Worm (Caenorhabditis elegans) whole organism, L4 larva: ENCODE data around the gene D1025.10.

Experiments
- D1046.2 ChIP-seq: fragments of 200-800 bp; sonication (Bioruptor generic); IDR thresholded peaks from 2 replicates; pipeline ENCODE4 v1.3.6; 2022; ENCODE audit warnings: missing genetic modification characterization, missing compliant biosample characterization
- F26F4.8 ChIP-seq: fragments of 200-800 bp; sonication (Bioruptor generic); conservative IDR thresholded peaks from 2 replicates; pipeline ENCODE4 v1.3.6; 2022; ENCODE audit warnings: missing genetic modification characterization, missing compliant biosample characterization
- F37D6.2 ChIP-seq: sonication (generic microtip); optimal IDR thresholded peaks from 2 replicates; lab custom pipeline; 2016; ENCODE audit warnings: mild to moderate bottlenecking, missing genetic modification characterization, missing compliant biosample characterization
- R02D3.7 ChIP-seq: fragments of 150-350 bp; sonication (generic microtip); optimal IDR thresholded peaks from 3 replicates; lab custom pipeline; 2014; ENCODE audit warnings: missing biosample characterization, missing genetic modification characterization
- Y105C5A.15 ChIP-seq: fragments of 200-800 bp; sonication (Bioruptor generic); IDR thresholded peaks from 2 replicates; pipeline ENCODE4 v1.3.6; 2022; ENCODE audit warnings: missing genetic modification characterization, missing compliant biosample characterization
- Y48G9A.11 ChIP-seq: fragments of 200-800 bp; sonication (Bioruptor generic); IDR thresholded peaks from 2 replicates; pipeline ENCODE4 v1.3.6; 2022; ENCODE audit warnings: missing genetic modification reagents, missing genetic modification characterization, missing compliant biosample characterization
- Y5F2A.4 ChIP-seq: fragments of 200-800 bp; sonication (Bioruptor generic); optimal IDR thresholded peaks from 2 replicates; lab custom pipeline; 2018; ENCODE audit warnings: mild to moderate bottlenecking, missing genetic modification characterization, missing compliant biosample characterization
- ZK546.5 ChIP-seq, 2 experiments: sonication (generic microtip); optimal IDR thresholded peaks; 2 replicates each; lab custom pipeline; 2017; ENCODE audit warnings: missing biosample characterization in 2 of 2, missing genetic modification characterization in 2 of 2
- attf-4 ChIP-seq: sonication (generic microtip); optimal IDR thresholded peaks from 3 replicates; lab custom pipeline; 2017; ENCODE audit warnings: missing biosample characterization, missing genetic modification characterization
- ceh-32 ChIP-seq: sonication (generic microtip); optimal IDR thresholded peaks from 2 replicates; lab custom pipeline; 2016; ENCODE audit warnings: mild to moderate bottlenecking, missing genetic modification characterization, missing compliant biosample characterization; ENCODE audit not compliant: poor library complexity
- ceh-82 ChIP-seq: sonication (generic microtip); optimal IDR thresholded peaks from 2 replicates; lab custom pipeline; 2017; ENCODE audit warnings: missing biosample characterization, missing genetic modification characterization
- ces-1 ChIP-seq: fragments of 150-350 bp; sonication (generic microtip); optimal IDR thresholded peaks from 4 replicates; lab custom pipeline; 2014; ENCODE audit warnings: missing biosample characterization, missing genetic modification reagents, missing genetic modification characterization
- daf-19 ChIP-seq: fragments of 200-800 bp; sonication (Bioruptor generic); conservative IDR thresholded peaks from 2 replicates; pipeline ENCODE4 v1.3.6; 2022; ENCODE audit warnings: missing genetic modification characterization, missing compliant biosample characterization
- daf-8 ChIP-seq: fragments of 200-800 bp; sonication (Bioruptor generic); IDR thresholded peaks from 2 replicates; pipeline ENCODE4 v1.3.6; 2022; ENCODE audit warnings: missing genetic modification characterization, missing compliant biosample characterization
- dmd-6 ChIP-seq: fragments of 200-800 bp; sonication (Bioruptor generic); IDR thresholded peaks from 2 replicates; pipeline ENCODE4 v1.3.6; 2022; ENCODE audit warnings: missing genetic modification reagents, missing genetic modification characterization, missing compliant biosample characterization
- duxl-1 ChIP-seq: sonication (generic microtip); optimal IDR thresholded peaks from 2 replicates; lab custom pipeline; 2016; ENCODE audit warnings: mild to moderate bottlenecking, missing genetic modification characterization, moderate library complexity, missing compliant biosample characterization; ENCODE audit not compliant: poor library complexity
- dve-1 ChIP-seq: sonication (generic microtip); optimal IDR thresholded peaks from 2 replicates; lab custom pipeline; 2017; ENCODE audit warnings: antibody characterized with exemption, mild to moderate bottlenecking, missing genetic modification characterization, missing compliant biosample characterization; ENCODE audit not compliant: insufficient read depth
- fos-1 ChIP-seq: fragments of 150-350 bp; optimal IDR thresholded peaks from 2 replicates; lab custom pipeline; 2014; ENCODE audit warnings: missing biosample characterization, missing genetic modification characterization
- hlh-11 ChIP-seq: fragments of 200-800 bp; sonication (Bioruptor generic); optimal IDR thresholded peaks from 2 replicates; lab custom pipeline; 2018; ENCODE audit warnings: mild to moderate bottlenecking, missing genetic modification characterization, missing compliant biosample characterization
- hmg-1.1 ChIP-seq: fragments of 200-800 bp; sonication (Bioruptor generic); IDR thresholded peaks from 2 replicates; pipeline ENCODE4 v1.3.6; 2022; ENCODE audit warnings: missing genetic modification reagents, missing genetic modification characterization, missing compliant biosample characterization
- lim-7 ChIP-seq: fragments of 200-800 bp; sonication (Bioruptor generic); IDR thresholded peaks from 2 replicates; pipeline ENCODE4 v1.3.6; 2022; ENCODE audit warnings: missing genetic modification characterization, missing compliant biosample characterization
- lin-1 ChIP-seq: fragments of 200-800 bp; sonication (Bioruptor generic); IDR thresholded peaks from 2 replicates; pipeline ENCODE4 v1.3.6; 2022; ENCODE audit warnings: missing genetic modification reagents, missing genetic modification characterization, missing compliant biosample characterization
- lin-13 ChIP-seq: fragments of 150-350 bp; optimal IDR thresholded peaks from 2 replicates; lab custom pipeline; 2014; ENCODE audit warnings: missing biosample characterization, missing genetic modification reagents, missing genetic modification characterization
- lin-15B ChIP-seq: fragments of 150-350 bp; sonication (generic microtip); optimal IDR thresholded peaks from 3 replicates; lab custom pipeline; 2014; ENCODE audit warnings: missing biosample characterization, missing genetic modification characterization
- lsy-2 ChIP-seq, 2 experiments: fragments of 150-350 bp in 1 of 2; sonication (generic microtip) in 1 of 2; optimal IDR thresholded peaks; 2 replicates each; lab custom pipeline; 2014 to 2017; ENCODE audit warnings: missing biosample characterization in 2 of 2, missing genetic modification characterization in 2 of 2
- madf-5 ChIP-seq, 2 experiments: fragments of 200-800 bp; sonication (Bioruptor generic); IDR thresholded peaks; 2 replicates each; pipeline ENCODE4 v1.3.6; 2022; ENCODE audit warnings: missing compliant biosample characterization in 2 of 2, missing genetic modification characterization in 2 of 2
- mdl-1 ChIP-seq, 2 experiments: fragments of 150-350 bp in 1 of 2; sonication (generic microtip) in 1 of 2; optimal IDR thresholded peaks; 2 replicates each; lab custom pipeline; 2014 to 2017; ENCODE audit warnings: missing biosample characterization in 2 of 2, missing genetic modification characterization in 2 of 2
- mdt-29 ChIP-seq: fragments of 200-800 bp; sonication (Bioruptor generic); IDR thresholded peaks from 2 replicates; pipeline ENCODE4 v1.3.6; 2022; ENCODE audit warnings: missing genetic modification reagents, missing genetic modification characterization, missing compliant biosample characterization
- mep-1 ChIP-seq: fragments of 150-350 bp; sonication (generic microtip); optimal IDR thresholded peaks from 3 replicates; lab custom pipeline; 2014; ENCODE audit warnings: missing biosample characterization, missing genetic modification characterization
- mes-2 ChIP-seq: sonication (generic microtip); optimal IDR thresholded peaks from 2 replicates; lab custom pipeline; 2016; ENCODE audit warnings: missing genotype, mild to moderate bottlenecking, missing genetic modification characterization, missing compliant biosample characterization; ENCODE audit not compliant: poor library complexity, severe bottlenecking
- mxl-2 ChIP-seq: fragments of 200-800 bp; sonication (Bioruptor generic); conservative IDR thresholded peaks from 2 replicates; pipeline ENCODE4 v1.3.6; 2022; ENCODE audit warnings: missing genetic modification reagents, missing genetic modification characterization, missing compliant biosample characterization
- mxl-3 ChIP-seq: fragments of 200-800 bp; sonication (Bioruptor generic); optimal IDR thresholded peaks from 2 replicates; lab custom pipeline; 2018; ENCODE audit warnings: mild to moderate bottlenecking, missing genetic modification characterization, missing compliant biosample characterization
- nhr-102 ChIP-seq: sonication (generic microtip); optimal IDR thresholded peaks from 2 replicates; lab custom pipeline; 2016; ENCODE audit warnings: mild to moderate bottlenecking, missing genetic modification characterization, moderate library complexity, missing compliant biosample characterization
- nhr-11 ChIP-seq: fragments of 150-350 bp; optimal IDR thresholded peaks from 2 replicates; lab custom pipeline; 2014; ENCODE audit warnings: missing biosample characterization, missing genetic modification characterization
- nhr-111 ChIP-seq: fragments of 200-800 bp; sonication (Bioruptor generic); optimal IDR thresholded peaks from 2 replicates; lab custom pipeline; 2018; ENCODE audit warnings: mild to moderate bottlenecking, missing genetic modification characterization, missing compliant biosample characterization
- nhr-28 ChIP-seq: fragments of 150-350 bp; optimal IDR thresholded peaks from 2 replicates; lab custom pipeline; 2014; ENCODE audit warnings: missing biosample characterization, missing genetic modification characterization
- nhr-77 ChIP-seq: fragments of 150-350 bp; optimal IDR thresholded peaks from 2 replicates; lab custom pipeline; 2014; ENCODE audit warnings: missing biosample characterization, missing genetic modification characterization
- snpc-1.2 ChIP-seq: fragments of 200-800 bp; sonication (Bioruptor generic); IDR thresholded peaks from 2 replicates; pipeline ENCODE4 v1.3.6; 2022; ENCODE audit warnings: missing genetic modification reagents, missing genetic modification characterization, missing compliant biosample characterization
- snpc-4 ChIP-seq: fragments of 150-350 bp; optimal IDR thresholded peaks from 2 replicates; lab custom pipeline; 2014; ENCODE audit warnings: missing biosample characterization, missing genetic modification characterization
- tag-97 ChIP-seq: fragments of 200-800 bp; sonication (Bioruptor generic); IDR thresholded peaks from 2 replicates; pipeline ENCODE4 v1.3.6; 2022; ENCODE audit warnings: missing genetic modification characterization, missing compliant biosample characterization
- unc-39 ChIP-seq: sonication (generic microtip); optimal IDR thresholded peaks from 2 replicates; lab custom pipeline; 2017; ENCODE audit warnings: missing biosample characterization, missing genetic modification characterization
- vab-7 ChIP-seq: fragments of 200-800 bp; sonication (Bioruptor generic); IDR thresholded peaks from 2 replicates; pipeline ENCODE4 v1.3.6; 2022; ENCODE audit warnings: missing genetic modification reagents, missing genetic modification characterization, missing compliant biosample characterization
- zag-1 ChIP-seq: fragments of 150-350 bp; optimal IDR thresholded peaks from 2 replicates; lab custom pipeline; 2014; ENCODE audit warnings: missing biosample characterization, missing genetic modification characterization
- zfp-2 ChIP-seq: sonication (generic microtip); optimal IDR thresholded peaks from 2 replicates; lab custom pipeline; 2016; ENCODE audit warnings: mild to moderate bottlenecking, missing genetic modification characterization, missing compliant biosample characterization
- zfp-3 ChIP-seq: fragments of 200-800 bp; sonication (Bioruptor generic); conservative IDR thresholded peaks from 2 replicates; pipeline ENCODE4 v1.3.6; 2022; ENCODE audit warnings: missing genetic modification reagents, missing genetic modification characterization, missing compliant biosample characterization
- zip-11 ChIP-seq: fragments of 200-800 bp; sonication (Bioruptor generic); IDR thresholded peaks from 2 replicates; pipeline ENCODE4 v1.3.6; 2022; ENCODE audit warnings: missing genetic modification characterization, missing compliant biosample characterization
- ztf-11 ChIP-seq: fragments of 150-350 bp; optimal IDR thresholded peaks from 2 replicates; lab custom pipeline; 2014; ENCODE audit warnings: missing biosample characterization, missing genetic modification characterization

Gene D1025.10

DNA sequence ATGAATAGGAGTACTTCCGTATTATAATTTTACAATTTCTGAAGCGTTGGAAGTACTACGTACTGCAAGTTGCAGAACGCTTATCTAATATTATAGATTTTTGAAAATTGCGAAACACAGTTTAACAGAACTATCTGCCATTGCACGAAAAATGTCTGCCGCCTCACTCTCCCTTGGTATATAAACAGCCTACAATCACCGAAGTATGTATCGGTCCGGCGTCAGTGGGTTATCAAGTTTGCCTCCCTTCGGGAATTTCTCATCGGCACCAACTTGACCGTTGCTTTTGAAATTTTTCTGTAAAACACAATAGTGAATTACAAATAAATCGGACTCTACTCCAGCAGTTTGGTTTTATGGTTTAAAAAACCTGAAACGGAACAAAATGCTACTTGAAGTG is 39.3 kb upstream of the D1025.10 start (continued):
- TF ChIP-seq Y5F2A.4 (GFP tag; lab: Kevin White, UChicago) (no peak), dve-1 (tag; lab: Kevin White, UChicago) (peak; percentile 27), nhr-28 (no peak), mxl-3 (GFP tag; lab: Kevin White, UChicago) (no peak), mdt-29 (GFP tag; lab: Robert Waterston, UW) (peak; percentile 57; the same call in 1 of the 2 replicates), mes-2 (no peak), lin-15B (tag; lab: Kevin White, UChicago) (no peak), tag-97 (GFP tag; lab: Robert Waterston, UW) (no peak), zfp-3 (GFP tag; lab: Robert Waterston, UW) (no peak), ceh-82 (tag; lab: Kevin White, UChicago) (no peak)

- TF ChIP-seq nhr-77 (tag; lab: Kevin White, UChicago) (no peak), mxl-2 (GFP tag; lab: Robert Waterston, UW) (no peak), lsy-2 (tag; optimal IDR thresholded peaks at IDR 0.05; lab: Kevin White, UChicago) (peak in 1 of 2 experiments; percentile 73), ZK546.5 (tag; optimal IDR thresholded peaks at IDR 0.05; lab: Kevin White, UChicago) (no peak), snpc-4 (peak; percentile 87), hmg-1.1 (GFP tag; lab: Robert Waterston, UW) (peak; percentile 48), duxl-1 (peak; percentile 17), nhr-102 (tag; lab: Kevin White, UChicago) (no peak), dve-1 (tag; lab: Kevin White, UChicago) (peak; percentile 51), mep-1 (tag; lab: Kevin White, UChicago) (no peak), dmd-6 (no peak), mdl-1 (tag; optimal IDR thresholded peaks at IDR 0.05; lab: Kevin White, UChicago) (no peak), hlh-11 (tag; lab: Kevin White, UChicago) (no peak), F37D6.2 (peak; percentile 65), daf-8 (GFP tag; lab: Robert Waterston, UW) (no peak), vab-7 (no peak), ztf-11 (tag; lab: Kevin White, UChicago) (no peak), lin-15B (tag; lab: Kevin White, UChicago) (no peak), attf-4 (no peak), madf-5 (GFP tag; IDR thresholded peaks at IDR 0.05; lab: Robert Waterston, UW) (no peak), ceh-82 (tag; lab: Kevin White, UChicago) (no peak), lin-13 (GFP tag; lab: Kevin White, UChicago) (no peak), mes-2 (peak; percentile 54)
These were observed 38.5 kb upstream of the D1025.10 start for ce11 chrX:14478193-14478592.

- no peak for TF ChIP-seq nhr-11
- TF ChIP-seq zfp-2 (tag; lab: Kevin White, UChicago), result no peak
- peak; percentile 55 for TF ChIP-seq Y48G9A.11
- TF ChIP-seq F26F4.8 (GFP tag; lab: Robert Waterston, UW), result peak; percentile 82; the same call in 1 of the 2 replicates
- TF ChIP-seq Y5F2A.4 (GFP tag; lab: Kevin White, UChicago), result peak; percentile 16
- TF ChIP-seq R02D3.7 (tag; lab: Kevin White, UChicago), result no peak
- TF ChIP-seq zip-11 (GFP tag; lab: Robert Waterston, UW), result no peak
- peak; percentile 36 to 72; a peak in 2 of 4 replicates for TF ChIP-seq madf-5 (GFP tag; IDR thresholded peaks at IDR 0.05; lab: Robert Waterston, UW)
- no peak for TF ChIP-seq fos-1 (tag; lab: Kevin White, UChicago)
- TF ChIP-seq snpc-1.2, result peak; percentile 77
- TF ChIP-seq ces-1 (GFP tag; lab: Kevin White, UChicago), result no peak
- TF ChIP-seq unc-39 (tag; lab: Kevin White, UChicago), result no peak
- peak; percentile 85; the same call in 1 of the 2 replicates for TF ChIP-seq D1046.2 (GFP tag; lab: Robert Waterston, UW)
- peak; percentile 24 for TF ChIP-seq hmg-1.1 (GFP tag; lab: Robert Waterston, UW)
- TF ChIP-seq nhr-111 (GFP tag; lab: Kevin White, UChicago), result no peak
- TF ChIP-seq dve-1 (tag; lab: Kevin White, UChicago), result peak; percentile 39
- TF ChIP-seq ceh-32 (tag; lab: Kevin White, UChicago), result no peak
- TF ChIP-seq Y105C5A.15, result peak; percentile 83
- TF ChIP-seq lin-1 (GFP tag; lab: Robert Waterston, UW), result peak; percentile 72; the same call in 1 of the 2 replicates
- TF ChIP-seq F37D6.2, result no peak
- peak; percentile 81 for TF ChIP-seq lim-7
- 0 out of 2 replicates have a peak, but pooled peaks have one; percentile 21 for TF ChIP-seq daf-19 (GFP tag; lab: Robert Waterston, UW)
- no peak for TF ChIP-seq zag-1 (tag; lab: Kevin White, UChicago)
These were observed 37.8 kb upstream of the D1025.10 start, which contains the start of gene M163.11 for ce11 chrX:14478743-14479428. Gene M163.11 (plus strand): TSS chrX:14479378.
